Worm (Caenorhabditis elegans) whole organism, mixed stage, embryonic: Measurements from ENCODE around the gene R07G3.8.

ENCODE experiments used
- M03D4.4 ChIP-seq: sonication (generic microtip); optimal IDR thresholded peaks from 2 replicates; lab custom pipeline; 2017; ENCODE audit warnings: mild to moderate bottlenecking, missing genetic modification characterization, missing compliant biosample characterization
- bed-3 ChIP-seq: fragments of 200-800 bp; sonication (Bioruptor generic); optimal IDR thresholded peaks from 3 replicates; lab custom pipeline; 2018; ENCODE audit warnings: mild to moderate bottlenecking, missing genetic modification characterization, moderate library complexity, missing compliant biosample characterization
- ceh-39 ChIP-seq: fragments of 150-350 bp; optimal IDR thresholded peaks from 2 replicates; lab custom pipeline; 2014; ENCODE audit warnings: missing biosample characterization, missing genetic modification characterization
- ceh-43 ChIP-seq: fragments of 200-800 bp; sonication (Bioruptor generic); optimal IDR thresholded peaks from 2 replicates; lab custom pipeline; 2018; ENCODE audit warnings: mild to moderate bottlenecking, missing genetic modification characterization, moderate library complexity, missing compliant biosample characterization
- ceh-83 ChIP-seq: fragments of 200-800 bp; sonication (Bioruptor generic); optimal IDR thresholded peaks from 2 replicates; lab custom pipeline; 2018; ENCODE audit warnings: mild to moderate bottlenecking, missing genetic modification characterization, missing compliant biosample characterization
- ces-1 ChIP-seq: fragments of 150-350 bp; optimal IDR thresholded peaks from 2 replicates; lab custom pipeline; 2014; ENCODE audit warnings: missing biosample characterization, missing genetic modification reagents, missing genetic modification characterization
- cnd-1 ChIP-seq: fragments of 200-800 bp; sonication (Bioruptor generic); optimal IDR thresholded peaks from 2 replicates; lab custom pipeline; 2018; ENCODE audit warnings: mild to moderate bottlenecking, missing genetic modification characterization, missing compliant biosample characterization
- drap-1 ChIP-seq: fragments of 200-800 bp; sonication (Bioruptor generic); optimal IDR thresholded peaks from 3 replicates; lab custom pipeline; 2018; ENCODE audit warnings: mild to moderate bottlenecking, missing genetic modification characterization, missing compliant biosample characterization
- elt-1 ChIP-seq: sonication (generic microtip); optimal IDR thresholded peaks from 2 replicates; lab custom pipeline; 2017; ENCODE audit warnings: missing genetic modification characterization, mild to moderate bottlenecking, missing compliant biosample characterization, antibody characterized with exemption, moderate library complexity, borderline replicate concordance; ENCODE audit not compliant: insufficient read depth
- elt-3 ChIP-seq: fragments of 150-350 bp; optimal IDR thresholded peaks from 2 replicates; lab custom pipeline; 2014; ENCODE audit warnings: missing biosample characterization, missing genetic modification characterization
- flh-1 ChIP-seq: fragments of 200-800 bp; sonication (Bioruptor generic); optimal IDR thresholded peaks from 2 replicates; lab custom pipeline; 2018; ENCODE audit warnings: mild to moderate bottlenecking, missing genetic modification characterization, moderate library complexity, missing compliant biosample characterization
- ham-2 ChIP-seq: fragments of 200-800 bp; sonication (Bioruptor generic); optimal IDR thresholded peaks from 2 replicates; lab custom pipeline; 2018; ENCODE audit warnings: mild to moderate bottlenecking, missing genetic modification characterization, missing compliant biosample characterization
- hlh-1 ChIP-seq: fragments of 150-350 bp; optimal IDR thresholded peaks from 2 replicates; lab custom pipeline; 2014; ENCODE audit warnings: missing biosample characterization, missing genetic modification reagents, missing genetic modification characterization
- lin-13 ChIP-seq: fragments of 150-350 bp; optimal IDR thresholded peaks from 2 replicates; lab custom pipeline; 2014; ENCODE audit warnings: missing biosample characterization, missing genetic modification characterization
- lin-32 ChIP-seq: fragments of 200-800 bp; sonication (Bioruptor generic); optimal IDR thresholded peaks from 2 replicates; lab custom pipeline; 2018; ENCODE audit warnings: mild to moderate bottlenecking, missing genetic modification characterization, missing compliant biosample characterization
- lsy-2 ChIP-seq: fragments of 150-350 bp; optimal IDR thresholded peaks from 2 replicates; lab custom pipeline; 2014; ENCODE audit warnings: missing biosample characterization, missing genetic modification characterization
- mep-1 ChIP-seq: fragments of 150-350 bp; optimal IDR thresholded peaks from 2 replicates; lab custom pipeline; 2017; ENCODE audit warnings: missing biosample characterization, missing genetic modification reagents, missing genetic modification characterization, inconsistent platforms
- mls-2 ChIP-seq: sonication (generic microtip); optimal IDR thresholded peaks from 2 replicates; lab custom pipeline; 2016; ENCODE audit warnings: mild to moderate bottlenecking, missing genetic modification characterization, moderate library complexity, missing compliant biosample characterization
- nhr-2 ChIP-seq: fragments of 150-350 bp; optimal IDR thresholded peaks from 2 replicates; lab custom pipeline; 2014; ENCODE audit warnings: missing biosample characterization, missing genetic modification characterization
- nhr-237 ChIP-seq: fragments of 150-350 bp; optimal IDR thresholded peaks from 2 replicates; lab custom pipeline; 2014; ENCODE audit warnings: missing biosample characterization, missing genetic modification characterization
- nhr-28 ChIP-seq: fragments of 150-350 bp; optimal IDR thresholded peaks from 2 replicates; lab custom pipeline; 2014; ENCODE audit warnings: missing biosample characterization, missing genetic modification characterization
- nhr-76 ChIP-seq: sonication (generic microtip); optimal IDR thresholded peaks from 2 replicates; lab custom pipeline; 2017; ENCODE audit warnings: missing biosample characterization, missing genetic modification characterization
- pha-4 ChIP-seq: fragments of 150-350 bp; optimal IDR thresholded peaks from 2 replicates; lab custom pipeline; 2018; ENCODE audit warnings: missing biosample characterization, missing genetic modification reagents, missing genetic modification characterization
- sem-2 ChIP-seq: fragments of 200-800 bp; sonication (Bioruptor generic); optimal IDR thresholded peaks from 2 replicates; lab custom pipeline; 2018; ENCODE audit warnings: mild to moderate bottlenecking, missing genetic modification characterization, missing compliant biosample characterization
- snpc-4 ChIP-seq: fragments of 150-350 bp; optimal IDR thresholded peaks from 2 replicates; lab custom pipeline; 2014; ENCODE audit warnings: missing biosample characterization, missing genetic modification characterization
- sptf-1 ChIP-seq: sonication (generic microtip); optimal IDR thresholded peaks from 2 replicates; lab custom pipeline; 2017; ENCODE audit warnings: mild to moderate bottlenecking, missing genetic modification characterization, moderate library complexity, missing compliant biosample characterization
- tbx-8 ChIP-seq: fragments of 200-800 bp; sonication (Bioruptor generic); optimal IDR thresholded peaks from 2 replicates; lab custom pipeline; 2018; ENCODE audit warnings: mild to moderate bottlenecking, missing genetic modification characterization, moderate library complexity, missing compliant biosample characterization
- unc-120 ChIP-seq: sonication (generic microtip); optimal IDR thresholded peaks from 2 replicates; lab custom pipeline; 2017; ENCODE audit warnings: missing genetic modification characterization, missing compliant biosample characterization; ENCODE audit not compliant: poor library complexity, severe bottlenecking
- unc-39 ChIP-seq: fragments of 150-350 bp; optimal IDR thresholded peaks from 2 replicates; lab custom pipeline; 2014; ENCODE audit warnings: missing biosample characterization, missing genetic modification characterization
- unc-62 ChIP-seq: fragments of 150-350 bp; optimal IDR thresholded peaks from 2 replicates; lab custom pipeline; 2014; ENCODE audit warnings: missing biosample characterization, missing genetic modification reagents, missing genetic modification characterization
- zip-8 ChIP-seq: fragments of 150-350 bp; optimal IDR thresholded peaks from 2 replicates; lab custom pipeline; 2014; ENCODE audit warnings: missing biosample characterization, missing genetic modification characterization

R07G3.8 gene

DNA sequence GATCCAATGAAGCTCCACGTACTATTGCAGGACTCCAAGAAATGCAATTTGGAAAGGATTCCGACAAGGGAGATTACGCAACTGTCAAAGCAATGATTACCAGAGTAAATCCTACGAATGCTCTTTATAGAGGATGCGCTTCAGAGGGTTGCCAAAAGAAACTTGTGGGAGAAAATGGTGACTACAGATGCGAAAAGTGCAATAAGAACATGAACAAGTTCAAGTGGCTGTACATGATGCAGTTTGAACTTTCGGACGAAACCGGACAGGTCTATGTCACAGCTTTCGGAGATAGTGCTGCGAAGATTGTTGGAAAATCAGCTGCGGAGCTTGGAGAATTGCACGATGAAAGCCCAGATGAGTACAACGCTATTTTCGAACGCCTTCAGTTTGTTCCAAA, 46.0 kb upstream of the R07G3.8 start:
- TF ChIP-seq sptf-1 (tag; lab: Kevin White, UChicago) = no peak

DNA sequence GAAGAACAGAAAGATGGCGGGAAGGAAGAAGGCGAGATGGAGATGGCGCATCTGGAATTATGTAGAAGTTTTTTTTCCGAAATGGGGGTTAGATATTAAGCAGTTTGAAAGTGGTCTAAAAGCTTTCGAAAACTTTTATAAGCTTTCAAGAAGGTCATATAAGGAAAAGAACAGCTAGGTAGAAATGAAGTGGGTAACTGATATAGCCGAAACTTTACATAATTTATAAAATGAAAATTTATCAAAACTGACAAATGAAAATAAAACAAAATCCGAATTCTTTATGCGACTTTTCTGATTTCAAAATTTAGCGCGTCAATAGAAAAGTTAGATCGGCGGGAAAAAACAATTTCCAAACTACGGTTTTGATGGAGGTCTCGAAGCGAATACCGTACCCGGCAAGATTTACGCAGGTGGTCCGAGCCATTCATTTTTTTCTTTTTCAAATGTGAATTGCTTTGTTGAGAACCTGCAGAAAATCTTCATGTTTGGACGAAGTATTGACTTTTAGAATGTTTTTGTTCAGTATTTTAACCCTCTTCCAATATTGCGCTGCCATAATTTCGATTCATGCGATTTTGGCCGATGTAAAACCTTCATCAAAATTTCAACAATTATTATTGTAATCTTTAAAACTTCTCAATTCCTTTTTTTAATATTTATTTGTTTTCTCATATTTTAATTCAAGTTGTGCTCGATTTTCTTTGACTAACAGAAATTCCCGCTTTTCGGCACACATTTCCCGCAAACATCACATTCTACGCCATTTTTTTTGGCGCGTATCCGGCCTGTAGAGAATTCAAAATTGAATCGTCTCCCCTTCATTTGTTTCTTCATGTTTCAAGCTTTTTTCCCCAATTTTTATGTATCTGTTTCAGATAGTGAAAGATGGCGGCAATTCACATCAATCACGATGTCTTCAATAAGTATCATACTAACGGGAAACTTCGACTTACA, 43.7 kb upstream of the R07G3.8 start, which contains the start of the genes F18A1.7 and rpa-1:
TSS of gene F18A1.7 (minus strand) at position 51 of the 957 bp plus-strand sequence.
TSS of gene rpa-1 (plus strand) at position 879 of the 957 bp plus-strand sequence.
- TF ChIP-seq sem-2 (GFP tag; lab: Kevin White, UChicago) (no peak), flh-1 (GFP tag; lab: Kevin White, UChicago) (no peak), mep-1 (peak; percentile 43), nhr-237 (peak; percentile 6), ceh-39 (tag; lab: Kevin White, UChicago) (no peak), ces-1 (no peak), ceh-83 (GFP tag; lab: Kevin White, UChicago) (no peak), hlh-1 (tag; lab: Kevin White, UChicago) (no peak)

DNA sequence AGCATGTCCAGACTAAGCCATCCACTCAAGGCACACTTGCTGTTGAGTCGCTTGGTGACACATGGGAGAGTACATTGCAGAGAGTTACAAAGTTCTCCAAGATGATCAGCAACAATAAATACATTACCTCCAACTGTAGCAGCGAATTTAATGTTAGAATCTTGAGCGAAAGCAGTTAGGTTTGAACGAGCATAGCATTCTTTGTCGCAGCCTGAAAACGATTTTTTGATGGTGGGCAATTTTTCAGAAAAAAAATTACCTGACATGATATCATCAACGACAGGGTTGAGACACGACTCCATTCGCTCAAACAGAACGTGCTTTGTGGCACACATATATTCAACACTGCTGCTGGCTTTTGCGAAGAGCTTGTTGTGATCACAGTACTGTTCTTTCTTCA, 42.7 kb upstream of the R07G3.8 start:
- TF ChIP-seq nhr-2 (tag; lab: Kevin White, UChicago) (no peak), nhr-237 (no peak), ham-2 (no peak), ceh-43 (GFP tag; lab: Kevin White, UChicago) (no peak), ceh-39 (tag; lab: Kevin White, UChicago) (no peak)

DNA sequence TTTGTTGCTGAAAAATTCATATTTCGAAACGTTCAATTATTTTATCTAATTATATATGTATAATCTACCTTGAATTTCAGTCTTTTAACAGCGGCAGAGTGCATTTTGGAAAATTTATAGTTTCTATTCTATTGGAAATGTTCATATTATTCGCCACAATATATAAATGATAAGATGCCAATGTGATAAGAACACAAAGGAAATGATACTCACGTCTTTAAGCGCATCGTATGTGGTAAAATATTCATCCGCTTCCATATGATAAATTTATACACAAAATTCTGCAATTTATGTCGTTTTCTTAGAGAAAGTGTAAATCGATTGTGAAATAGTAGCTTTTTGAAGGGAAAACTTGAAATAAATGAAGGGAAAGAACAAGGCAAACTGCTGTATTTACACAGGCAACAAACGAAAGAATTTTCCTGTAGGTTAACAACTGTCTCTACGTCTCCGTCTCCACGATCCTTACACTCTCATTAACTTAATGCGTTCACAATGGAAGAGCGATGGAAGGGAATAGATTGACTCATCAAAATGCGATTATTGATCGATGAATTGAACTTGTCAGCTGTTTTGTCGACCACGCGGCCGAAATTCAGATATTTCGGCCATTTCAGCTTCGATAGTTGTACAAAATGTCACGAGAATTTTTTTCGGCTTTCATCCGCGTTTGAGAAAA, 41.8 kb upstream of the R07G3.8 start, which contains the start of gene alfa-1:
TSS of gene alfa-1 (minus strand) at position 515 of the 679 bp plus-strand sequence.
- peak; percentile 69 for TF ChIP-seq hlh-1 (tag; lab: Kevin White, UChicago)
- peak; percentile 3 for TF ChIP-seq unc-62 (GFP tag; lab: Kevin White, UChicago)
- TF ChIP-seq ceh-83 (GFP tag; lab: Kevin White, UChicago) = no peak
- TF ChIP-seq lsy-2 (tag; lab: Kevin White, UChicago) = peak; percentile 6

DNA sequence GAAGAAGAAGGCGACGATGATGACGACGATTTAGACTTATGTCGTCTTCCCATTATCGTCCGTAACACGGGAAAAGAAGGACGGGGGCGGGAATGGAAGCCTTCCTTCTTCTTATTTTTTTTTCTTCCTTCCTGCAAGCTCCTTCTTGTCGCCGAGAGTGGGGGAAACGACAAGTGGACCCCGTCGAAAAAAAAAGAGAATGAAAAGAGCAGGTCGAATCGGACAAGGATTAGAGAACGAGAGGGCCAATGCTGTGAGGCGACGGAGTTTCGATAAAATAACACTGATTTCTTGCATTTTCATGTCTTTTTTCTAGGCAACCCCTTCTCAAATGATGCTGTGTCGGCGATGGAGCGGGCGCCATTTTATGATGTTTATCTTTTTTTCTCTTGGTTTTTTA, 30.9 kb upstream of the R07G3.8 start, which contains the start of gene pde-4:
TSS of gene pde-4 (minus strand) at position 76 of the 400 bp plus-strand sequence.
- no peak for TF ChIP-seq tbx-8 (GFP tag; lab: Kevin White, UChicago)
- TF ChIP-seq elt-3 = no peak
- no peak for TF ChIP-seq mep-1

DNA sequence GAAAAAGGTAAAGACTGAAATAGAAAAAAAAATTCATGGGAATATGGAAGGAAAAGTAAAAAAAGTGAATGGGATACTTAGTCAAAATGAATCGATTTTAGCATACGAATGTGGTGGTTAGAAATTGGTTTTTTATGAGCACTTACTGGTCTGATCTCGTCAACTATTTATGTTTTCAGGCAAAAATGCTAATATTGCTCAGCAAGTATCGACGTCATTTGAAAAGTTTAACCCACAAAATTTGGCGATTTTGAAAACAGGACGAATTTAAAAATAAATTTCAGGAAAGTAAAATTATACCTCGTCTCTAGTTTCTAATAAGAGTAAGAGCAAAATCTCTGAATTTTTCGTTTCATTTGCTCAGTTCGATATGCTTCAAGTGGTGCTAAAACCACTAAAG, 22.9 kb upstream of the R07G3.8 start:
- no peak for TF ChIP-seq tbx-8 (GFP tag; lab: Kevin White, UChicago)

DNA sequence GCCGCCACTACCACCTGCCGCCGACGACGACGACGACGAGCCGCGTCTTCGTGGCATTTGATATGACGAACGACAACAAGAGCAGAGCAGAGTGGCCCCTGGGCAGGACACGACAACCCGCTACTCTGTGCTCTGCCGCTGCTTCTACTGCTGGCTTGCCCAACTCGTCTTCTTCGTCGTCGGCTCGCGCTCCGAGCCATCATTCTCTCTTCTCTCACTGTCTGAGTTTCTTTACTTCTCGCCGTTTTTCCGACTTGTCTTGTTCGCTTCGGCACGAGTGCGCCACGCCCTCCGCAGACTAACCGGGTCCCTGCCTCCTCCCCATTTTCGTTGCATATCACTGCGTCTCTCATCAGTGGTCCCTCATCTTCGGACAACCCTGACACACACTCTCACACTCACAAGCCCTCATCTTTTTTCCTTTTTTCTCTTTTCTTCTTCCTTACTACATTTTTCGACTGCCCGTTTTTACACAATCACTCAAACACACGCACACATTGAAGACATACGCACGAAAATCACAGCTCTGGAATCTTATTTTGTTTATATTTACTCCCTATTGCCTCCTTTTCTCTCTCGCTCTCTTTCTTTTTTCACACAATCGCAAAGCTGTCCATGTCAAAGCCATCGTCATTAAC, 21.8 kb upstream of the R07G3.8 start:
- TF ChIP-seq nhr-76 (tag; lab: Kevin White, UChicago) = no peak
- no peak for TF ChIP-seq ceh-43 (GFP tag; lab: Kevin White, UChicago)
- no peak for TF ChIP-seq bed-3 (GFP tag; lab: Kevin White, UChicago)
- TF ChIP-seq nhr-237 = no peak
- TF ChIP-seq ham-2 = no peak
- no peak for TF ChIP-seq unc-39 (tag; lab: Kevin White, UChicago)
- TF ChIP-seq sptf-1 (tag; lab: Kevin White, UChicago) = peak; percentile 34
- no peak for TF ChIP-seq M03D4.4
- no peak for TF ChIP-seq lin-13 (tag; lab: Kevin White, UChicago)
- TF ChIP-seq lin-32 (GFP tag; lab: Kevin White, UChicago) = no peak
- TF ChIP-seq ces-1 = peak; percentile 80
- TF ChIP-seq hlh-1 (tag; lab: Kevin White, UChicago) = no peak
- no peak for TF ChIP-seq ceh-83 (GFP tag; lab: Kevin White, UChicago)
- no peak for TF ChIP-seq pha-4 (tag; lab: Kevin White, UChicago)
- TF ChIP-seq drap-1 (GFP tag; lab: Kevin White, UChicago) = no peak
- peak; percentile 9 for TF ChIP-seq mls-2 (tag; lab: Kevin White, UChicago)
- no peak for TF ChIP-seq snpc-4 (tag; lab: Kevin White, UChicago)
- no peak for TF ChIP-seq cnd-1 (tag; lab: Kevin White, UChicago)
- no peak for TF ChIP-seq ceh-39 (tag; lab: Kevin White, UChicago)
- no peak for TF ChIP-seq elt-3
- TF ChIP-seq unc-120 (tag; lab: Kevin White, UChicago) = peak; percentile 91
- no peak for TF ChIP-seq nhr-2 (tag; lab: Kevin White, UChicago)
- TF ChIP-seq sem-2 (GFP tag; lab: Kevin White, UChicago) = no peak
- no peak for TF ChIP-seq tbx-8 (GFP tag; lab: Kevin White, UChicago)
- TF ChIP-seq zip-8 (tag; lab: Kevin White, UChicago) = no peak
- no peak for TF ChIP-seq mep-1
- no peak for TF ChIP-seq elt-1 (tag; lab: Kevin White, UChicago)
- TF ChIP-seq nhr-28 (tag; lab: Kevin White, UChicago) = no peak
